Fruit fly (Drosophila melanogaster): ENCODE measurements around the gene Pak3.

Gene Pak3

DNA sequence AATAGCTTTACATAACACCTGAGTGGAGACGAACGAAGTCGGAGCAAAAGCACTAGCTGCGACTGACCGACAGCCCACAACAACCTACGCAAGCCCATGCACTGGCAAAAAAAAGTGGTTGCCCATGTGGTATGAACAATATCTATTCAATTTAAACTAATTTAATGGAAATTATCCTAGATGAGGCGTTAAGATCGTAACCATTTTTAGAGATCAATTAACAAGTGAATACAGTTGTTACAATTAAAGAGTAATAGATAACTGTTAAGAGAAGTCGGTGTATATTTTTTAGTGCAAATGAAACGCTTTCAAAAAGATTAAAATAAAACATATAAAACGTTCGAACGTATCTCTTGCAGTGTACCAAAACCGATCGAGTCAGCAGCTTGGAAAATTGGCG is 42.6 kb upstream of the Pak3 start (continued):
- no peak for TF ChIP-seq NC2α (GFP tag; optimal IDR thresholded peaks at IDR 0.05)
- no peak for TF ChIP-seq zen (tag; optimal IDR thresholded peaks at IDR 0.05)
- TF ChIP-seq Hmr (GFP tag; optimal IDR thresholded peaks at IDR 0.05), result no peak
- TF ChIP-seq eyg (GFP tag; optimal IDR thresholded peaks at IDR 0.05), result no peak
- TF ChIP-seq Oli (tag; optimal IDR thresholded peaks at IDR 0.05), result peak; percentile 69
- no peak for TF ChIP-seq corto (GFP tag; optimal IDR thresholded peaks at IDR 0.05)
- TF ChIP-seq fd64A (GFP tag; optimal IDR thresholded peaks at IDR 0.05), result no peak
- TF ChIP-seq B-H2 (GFP tag; optimal IDR thresholded peaks at IDR 0.05), result no peak
- no peak for TF ChIP-seq CG2116 (GFP tag; optimal IDR thresholded peaks at IDR 0.05)
- no peak for TF ChIP-seq CG11695 (GFP tag; IDR thresholded peaks at IDR 0.05)
- TF ChIP-seq zfh2 (GFP tag; optimal IDR thresholded peaks at IDR 0.05), result no peak
- no peak for TF ChIP-seq GATAe (GFP tag; conservative IDR thresholded peaks at IDR 0.05)
- no peak for TF ChIP-seq emc (GFP tag; optimal IDR thresholded peaks at IDR 0.05)
- TF ChIP-seq onecut (GFP tag; IDR thresholded peaks at IDR 0.05), result 0 out of 2 replicates have a peak, but pooled peaks have one; percentile 21
- no peak for TF ChIP-seq CG10654 (GFP tag; optimal IDR thresholded peaks at IDR 0.05)
- peak in 1 of 3 experiments; percentile 43 for TF ChIP-seq lola (GFP tag; optimal IDR thresholded peaks at IDR 0.05)
- TF ChIP-seq Bteb2 (GFP tag; optimal IDR thresholded peaks at IDR 0.05), result no peak
- TF ChIP-seq CG10431 (GFP tag; optimal IDR thresholded peaks at IDR 0.05), result peak; percentile 7
- TF ChIP-seq Chrac-16 (GFP tag; optimal IDR thresholded peaks at IDR 0.05), result peak; percentile 7
- peak; percentile 68 for TF ChIP-seq unpg (GFP tag; optimal IDR thresholded peaks at IDR 0.05)
- TF ChIP-seq CG14050 (GFP tag; IDR thresholded peaks at IDR 0.05), result no peak; the same call in 2 of the 3 replicates
- TF ChIP-seq salm (tag; optimal IDR thresholded peaks at IDR 0.05), result peak; percentile 14
- TF ChIP-seq Sin3A (optimal IDR thresholded peaks at IDR 0.05), result no peak
- no peak for TF ChIP-seq al (GFP tag; IDR thresholded peaks at IDR 0.05)
- no peak for TF ChIP-seq Vsx1 (GFP tag; optimal IDR thresholded peaks at IDR 0.05)
- TF ChIP-seq Xrp1 (GFP tag; IDR thresholded peaks at IDR 0.05), result no peak
- no peak for TF ChIP-seq Rfx (GFP tag; IDR thresholded peaks at IDR 0.05)
- no peak for TF ChIP-seq scrt (GFP tag; optimal IDR thresholded peaks at IDR 0.05)
- TF ChIP-seq Sox102F (GFP tag; optimal IDR thresholded peaks at IDR 0.05), result peak; percentile 79
- no peak for TF ChIP-seq Fer3 (tag; optimal IDR thresholded peaks at IDR 0.05)
- no peak for TF ChIP-seq MTF-1 (GFP tag; optimal IDR thresholded peaks at IDR 0.05; ENCODE audit: borderline replicate concordance)
- no peak for TF ChIP-seq hbn (GFP tag; IDR thresholded peaks at IDR 0.05; ENCODE audit: partially characterized antibody)
- TF ChIP-seq tin (GFP tag; optimal IDR thresholded peaks at IDR 0.05), result no peak
- no peak for TF ChIP-seq CG10959 (GFP tag; IDR thresholded peaks at IDR 0.05)
- TF ChIP-seq amos (GFP tag; IDR thresholded peaks at IDR 0.05; ENCODE audit: partially characterized antibody), result no peak
- peak; percentile 20 for TF ChIP-seq Deaf1 (tag; optimal IDR thresholded peaks at IDR 0.05)
- no peak for TF ChIP-seq CG33557 (GFP tag; optimal IDR thresholded peaks at IDR 0.05)
- no peak for TF ChIP-seq Spps (tag; optimal IDR thresholded peaks at IDR 0.05)
- no peak for TF ChIP-seq CG15011 (GFP tag; optimal IDR thresholded peaks at IDR 0.05)
- no peak for TF ChIP-seq Side (GFP tag; optimal IDR thresholded peaks at IDR 0.05)
- TF ChIP-seq vnd (GFP tag; IDR thresholded peaks at IDR 0.05; ENCODE audit: partially characterized antibody), result no peak
- 0 out of 2 replicates have a peak, but pooled peaks have one; percentile 28 for TF ChIP-seq CG4730 (GFP tag; IDR thresholded peaks at IDR 0.05)
- no peak for TF ChIP-seq NFAT (GFP tag; IDR thresholded peaks at IDR 0.05)
- TF ChIP-seq fd3F (GFP tag; optimal IDR thresholded peaks at IDR 0.05), result no peak
- TF ChIP-seq CG9932 (GFP tag; IDR thresholded peaks at IDR 0.05), result no peak
- no peak for TF ChIP-seq CG6683 (GFP tag; optimal IDR thresholded peaks at IDR 0.05)
- peak; percentile 88 for TF ChIP-seq sens (GFP tag)
- TF ChIP-seq bigmax (GFP tag; optimal IDR thresholded peaks at IDR 0.05), result no peak
- TF ChIP-seq phol (tag; optimal IDR thresholded peaks at IDR 0.05), result peak; percentile 77
- no peak for TF ChIP-seq CG2202 (tag; optimal IDR thresholded peaks at IDR 0.05)
- no peak for TF ChIP-seq bowl (GFP tag; IDR thresholded peaks at IDR 0.05)
